Fruit fly (Drosophila melanogaster): ENCODE measurements around the gene CG1309.

The CG1309 gene

DNA sequence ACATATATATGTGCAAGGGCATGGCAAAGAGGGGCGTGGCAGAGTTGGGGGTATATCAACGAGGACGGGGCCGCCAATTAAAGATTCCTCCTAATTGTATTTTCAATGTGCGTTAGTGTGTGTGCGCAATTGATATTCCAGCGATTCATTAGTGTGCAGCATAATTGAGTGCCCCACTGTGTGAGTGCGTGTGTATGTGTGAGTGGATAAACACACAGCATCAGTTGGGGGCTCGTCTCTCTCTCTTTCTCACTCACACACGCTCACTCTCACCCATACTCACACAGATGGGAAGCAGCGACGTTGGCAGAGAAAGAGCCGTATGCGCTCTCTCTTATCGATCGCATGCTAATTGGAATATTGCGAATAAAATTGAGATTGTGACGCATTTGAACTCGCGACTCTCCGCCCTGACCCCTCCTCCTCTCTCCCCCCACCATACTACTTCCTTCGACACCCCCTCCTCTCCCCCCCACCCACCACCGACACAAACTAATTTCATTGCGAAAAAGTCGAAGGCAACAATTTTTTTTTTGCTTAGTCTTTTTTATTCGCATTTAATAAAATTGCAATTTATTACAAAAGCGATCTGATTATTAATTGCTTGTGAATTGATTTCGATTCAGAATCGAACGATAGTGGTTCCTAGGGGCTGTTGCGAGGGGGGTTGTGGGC lies 25.5 kb upstream of the CG1309 start:
- no peak for TF ChIP-seq CG6808 (GFP tag; optimal IDR thresholded peaks at IDR 0.05)
- peak in 1 of 2 experiments; percentile 46 for TF ChIP-seq ss (GFP tag; optimal IDR thresholded peaks at IDR 0.05)
- no peak for TF ChIP-seq Hr38 (GFP tag; optimal IDR thresholded peaks at IDR 0.05)
- no peak for TF ChIP-seq vri (GFP tag; optimal IDR thresholded peaks at IDR 0.05)
- TF ChIP-seq fkh (GFP tag; optimal IDR thresholded peaks at IDR 0.05), result peak; percentile 42
- 0 out of 2 replicates have a peak, but pooled peaks have one; percentile 18 for TF ChIP-seq CG15336 (GFP tag; IDR thresholded peaks at IDR 0.05)
- TF ChIP-seq CG31627 (GFP tag; optimal IDR thresholded peaks at IDR 0.05), result no peak
- peak; percentile 84 for TF ChIP-seq svp (GFP tag)

dm6 chr3L:4236097-4236572 lies 23.1 kb upstream of the CG1309 start, which contains the start of gene ImpL2:
Gene ImpL2, minus strand, starts transcription at chr3L:4236147.
- TF ChIP-seq Eip78C (GFP tag) (peak; percentile 35), CG6792 (GFP tag; optimal IDR thresholded peaks at IDR 0.05) (no peak), cyc (GFP tag; optimal IDR thresholded peaks at IDR 0.05) (no peak), Hr38 (GFP tag; optimal IDR thresholded peaks at IDR 0.05) (no peak), CG6808 (GFP tag; optimal IDR thresholded peaks at IDR 0.05) (no peak), dsx (GFP tag; optimal IDR thresholded peaks at IDR 0.05; ENCODE audit: poor library complexity, severe bottlenecking) (no peak), CG8319 (GFP tag; optimal IDR thresholded peaks at IDR 0.05) (no peak), Hr39 (GFP tag; optimal IDR thresholded peaks at IDR 0.05) (no peak), CG10669 (GFP tag; optimal IDR thresholded peaks at IDR 0.05) (no peak)

DNA sequence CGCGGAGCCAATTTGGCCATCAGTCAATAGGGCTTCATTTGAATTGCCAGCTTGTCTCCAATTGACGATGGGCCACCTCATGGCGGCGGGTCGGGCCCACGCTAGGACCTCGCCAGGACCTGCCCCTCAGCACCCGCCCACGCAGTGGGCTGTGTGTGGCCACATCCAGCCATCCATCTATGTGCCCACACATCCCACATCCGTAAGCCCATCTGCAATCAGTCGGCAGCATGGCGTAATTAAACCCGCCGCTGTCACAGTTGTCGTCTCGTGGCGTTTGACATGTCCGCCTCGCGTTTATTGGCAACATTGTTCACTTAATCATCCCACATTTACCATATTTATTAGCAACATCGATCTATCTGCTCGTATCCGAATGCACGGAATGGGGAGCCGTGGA lies 21.0 kb upstream of the CG1309 start:
- TF ChIP-seq CG8319 (GFP tag; optimal IDR thresholded peaks at IDR 0.05) (no peak), Hr4 (GFP tag; optimal IDR thresholded peaks at IDR 0.05) (no peak), Hr38 (GFP tag; optimal IDR thresholded peaks at IDR 0.05) (no peak), topi (GFP tag; optimal IDR thresholded peaks at IDR 0.05) (no peak), Ets96B (tag; optimal IDR thresholded peaks at IDR 0.05) (no peak), CG3032 (tag; optimal IDR thresholded peaks at IDR 0.05) (no peak), CG8632 (GFP tag; optimal IDR thresholded peaks at IDR 0.05) (no peak), acj6 (GFP tag; optimal IDR thresholded peaks at IDR 0.05) (no peak), vri (GFP tag; optimal IDR thresholded peaks at IDR 0.05) (no peak), Sox102F (GFP tag; optimal IDR thresholded peaks at IDR 0.05) (no peak), CG15336 (GFP tag; IDR thresholded peaks at IDR 0.05) (no peak), achi (GFP tag; optimal IDR thresholded peaks at IDR 0.05) (no peak), CG11294 (GFP tag; IDR thresholded peaks at IDR 0.05) (no peak)

DNA sequence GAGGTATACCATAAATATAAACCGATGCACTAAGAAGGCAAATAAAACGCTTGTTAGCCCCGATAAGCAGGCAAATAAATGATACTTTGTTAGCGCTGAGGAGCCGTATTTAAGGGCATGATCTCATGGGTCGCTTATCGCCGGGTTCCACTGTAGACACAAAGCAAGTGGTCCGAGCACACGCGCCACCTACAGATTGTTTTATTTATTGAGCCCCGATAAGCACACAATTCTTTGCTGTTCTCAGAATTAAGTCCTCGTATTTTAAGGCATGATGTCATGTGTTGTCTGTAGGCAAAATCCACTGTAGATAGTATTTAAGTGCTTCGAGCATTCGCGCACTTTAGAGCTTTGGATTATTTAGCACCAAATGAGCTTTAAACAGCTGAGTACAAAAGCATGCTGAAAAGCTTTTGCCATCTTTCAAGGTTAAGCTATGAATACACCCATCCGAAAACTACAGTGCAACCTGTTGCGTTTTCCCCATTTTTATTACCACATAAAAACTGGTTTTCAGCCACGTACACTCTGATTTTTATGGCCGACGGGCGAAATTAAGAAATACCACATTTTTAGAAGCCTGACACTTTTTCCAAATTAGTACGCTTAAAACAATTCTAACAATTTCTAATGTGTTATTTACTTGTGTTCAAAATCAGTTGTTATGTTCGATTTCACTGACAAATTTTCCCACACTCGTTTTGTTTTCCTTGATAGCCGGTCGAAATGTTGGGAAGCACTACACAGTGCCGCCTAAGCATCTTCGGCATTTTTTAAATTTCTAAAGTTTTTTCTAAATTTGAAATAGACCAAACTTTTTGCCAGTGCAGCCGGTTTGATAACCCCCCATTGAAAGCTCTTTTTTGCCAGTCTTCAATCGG lies 19.5 kb upstream of the CG1309 start, which contains the start of gene Sqor:
Sqor (plus strand) TSS at position 732 of the 881 bp plus-strand sequence.
- peak; percentile 90 for TF ChIP-seq CG11762 (GFP tag; optimal IDR thresholded peaks at IDR 0.05; ENCODE audit: insufficient read depth)
- TF ChIP-seq Ets96B (tag; optimal IDR thresholded peaks at IDR 0.05), result peak; percentile 86
- TF ChIP-seq CG10669 (GFP tag; optimal IDR thresholded peaks at IDR 0.05), result peak; percentile 91
- peak; percentile 99 for TF ChIP-seq CG32006 (GFP tag; optimal IDR thresholded peaks at IDR 0.05)
- TF ChIP-seq net (GFP tag; optimal IDR thresholded peaks at IDR 0.05), result peak; percentile 96
- TF ChIP-seq fd59A (GFP tag; optimal IDR thresholded peaks at IDR 0.05), result peak; percentile 93
- peak; percentile 87 for TF ChIP-seq CG11294 (GFP tag; IDR thresholded peaks at IDR 0.05)
- peak; percentile 86 for TF ChIP-seq CG1621 (tag; optimal IDR thresholded peaks at IDR 0.05)
- peak; percentile 86 for TF ChIP-seq CG8319 (GFP tag; optimal IDR thresholded peaks at IDR 0.05)
- peak; percentile 93 for TF ChIP-seq CG34406 (GFP tag; optimal IDR thresholded peaks at IDR 0.05)
- TF ChIP-seq achi (GFP tag; optimal IDR thresholded peaks at IDR 0.05), result peak; percentile 93
- TF ChIP-seq Sox102F (GFP tag; optimal IDR thresholded peaks at IDR 0.05), result peak; percentile 97
- peak; percentile 86 for TF ChIP-seq dsx (GFP tag; optimal IDR thresholded peaks at IDR 0.05; ENCODE audit: poor library complexity, severe bottlenecking)
- peak; percentile 95 for TF ChIP-seq vri (GFP tag; optimal IDR thresholded peaks at IDR 0.05)
- TF ChIP-seq pdm3 (GFP tag; optimal IDR thresholded peaks at IDR 0.05), result peak; percentile 96
- TF ChIP-seq acj6 (GFP tag; optimal IDR thresholded peaks at IDR 0.05), result peak; percentile 94
- TF ChIP-seq CG6792 (GFP tag; optimal IDR thresholded peaks at IDR 0.05), result peak; percentile 89
- peak; percentile 98 for TF ChIP-seq CG3032 (tag; optimal IDR thresholded peaks at IDR 0.05)
- peak; percentile 100 for TF ChIP-seq Eip78C (GFP tag)
- TF ChIP-seq Smox (GFP tag; optimal IDR thresholded peaks at IDR 0.05), result peak; percentile 89
- TF ChIP-seq Ets21C (GFP tag; optimal IDR thresholded peaks at IDR 0.05), result peak; percentile 89
- peak; percentile 95 for TF ChIP-seq CG3919 (GFP tag; optimal IDR thresholded peaks at IDR 0.05)
- TF ChIP-seq dac (GFP tag; optimal IDR thresholded peaks at IDR 0.05), result peak; percentile 95
- TF ChIP-seq CG10631 (GFP tag; optimal IDR thresholded peaks at IDR 0.05), result peak; percentile 92
- peak; percentile 94 to 95 for TF ChIP-seq ss (GFP tag; optimal IDR thresholded peaks at IDR 0.05)
- TF ChIP-seq Eip75B (GFP tag; optimal IDR thresholded peaks at IDR 0.05), result peak; percentile 95
- peak; percentile 95 for TF ChIP-seq OdsH (GFP tag; optimal IDR thresholded peaks at IDR 0.05)
- TF ChIP-seq fkh (GFP tag; optimal IDR thresholded peaks at IDR 0.05), result peak; percentile 50
- TF ChIP-seq lz (GFP tag; optimal IDR thresholded peaks at IDR 0.05), result peak; percentile 94
- TF ChIP-seq Hr39 (GFP tag; optimal IDR thresholded peaks at IDR 0.05), result peak; percentile 95
